In genomic region chrX:7972363-7972942, dm6 we compare ENCODE assay signal across 1 fruit fly cellular context.
TF ChIP-seq lines count a peak whose summit lies in the region.

No protein-coding gene starts in this region.

TF ChIP-seq in whole organism, embryonic, 481 proteins besides CTCF, POLR2A, EP300 and RAD21 (continued from another document and continues in another):
- TF ChIP-seq amos (GFP tag; IDR thresholded peaks at IDR 0.05; lab: Robert Waterston, UW; ENCODE audit: partially characterized antibody) (no peak), nau (GFP tag; optimal IDR thresholded peaks at IDR 0.05; lab: Kevin White, UChicago) (peak; percentile 83), vvl (GFP tag; IDR thresholded peaks at IDR 0.05; lab: Robert Waterston, UW) (peak; percentile 95), D19A (tag; optimal IDR thresholded peaks at IDR 0.05; lab: Kevin White, UChicago) (peak; percentile 79), Hr51 (GFP tag; optimal IDR thresholded peaks at IDR 0.05; lab: Kevin White, UChicago) (peak; percentile 40 to 91), Side (GFP tag; optimal IDR thresholded peaks at IDR 0.05; lab: Kevin White, UChicago) (peak; percentile 51), Mad (GFP tag; optimal IDR thresholded peaks at IDR 0.05; lab: Kevin White, UChicago) (peak; percentile 68), Max (GFP tag; optimal IDR thresholded peaks at IDR 0.05; lab: Kevin White, UChicago) (peak; percentile 75), onecut (GFP tag; IDR thresholded peaks at IDR 0.05; lab: Robert Waterston, UW) (peak; percentile 87), MESR4 (GFP tag; optimal IDR thresholded peaks at IDR 0.05; lab: Kevin White, UChicago) (peak; percentile 22), CG13123 (GFP tag; optimal IDR thresholded peaks at IDR 0.05; lab: Kevin White, UChicago) (peak; percentile 55), pb (GFP tag; optimal IDR thresholded peaks at IDR 0.05; lab: Kevin White, UChicago) (peak; percentile 33), CG11723 (GFP tag; optimal IDR thresholded peaks at IDR 0.05; lab: Kevin White, UChicago) (peak; percentile 73), pros (GFP tag; optimal IDR thresholded peaks at IDR 0.05; lab: Kevin White, UChicago) (peak; percentile 60), pzg (GFP tag; optimal IDR thresholded peaks at IDR 0.05; lab: Kevin White, UChicago) (no peak), CG9797 (GFP tag; optimal IDR thresholded peaks at IDR 0.05; lab: Kevin White, UChicago) (peak; percentile 28), ATbp (GFP tag; optimal IDR thresholded peaks at IDR 0.05; lab: Kevin White, UChicago) (peak; percentile 89), sc (optimal IDR thresholded peaks at IDR 0.05; lab: Kevin White, UChicago) (no peak), sc (GFP tag; optimal IDR thresholded peaks at IDR 0.05; lab: Kevin White, UChicago) (peak; percentile 80), CG16813 (GFP tag; IDR thresholded peaks at IDR 0.05; lab: Robert Waterston, UW; ENCODE audit: partially characterized antibody) (no peak), Oli (tag; optimal IDR thresholded peaks at IDR 0.05; lab: Kevin White, UChicago) (peak; percentile 91), dm (GFP tag; optimal IDR thresholded peaks at IDR 0.05; lab: Kevin White, UChicago) (peak; percentile 15), CG2875 (GFP tag; optimal IDR thresholded peaks at IDR 0.05; lab: Kevin White, UChicago) (peak; percentile 87), CG17359 (tag; optimal IDR thresholded peaks at IDR 0.05; lab: Kevin White, UChicago) (peak; percentile 91), Nf-YA (GFP tag; IDR thresholded peaks at IDR 0.05; lab: Robert Waterston, UW) (peak; percentile 75), CG4282 (GFP tag; optimal IDR thresholded peaks at IDR 0.05; lab: Kevin White, UChicago) (no peak), CG2678 (tag; optimal IDR thresholded peaks at IDR 0.05; lab: Kevin White, UChicago) (peak; percentile 90), tin (GFP tag; optimal IDR thresholded peaks at IDR 0.05; lab: Kevin White, UChicago) (peak; percentile 83), lilli (GFP tag; optimal IDR thresholded peaks at IDR 0.05; lab: Kevin White, UChicago) (peak; percentile 79), Myb (GFP tag; optimal IDR thresholded peaks at IDR 0.05; lab: Kevin White, UChicago) (peak; percentile 33), Sry-β (GFP tag; optimal IDR thresholded peaks at IDR 0.05; lab: Kevin White, UChicago) (peak; percentile 41), CG9609 (GFP tag; optimal IDR thresholded peaks at IDR 0.05; lab: Kevin White, UChicago) (peak; percentile 40), chif (GFP tag; optimal IDR thresholded peaks at IDR 0.05; lab: Kevin White, UChicago) (peak; percentile 73 to 74), CG6683 (GFP tag; optimal IDR thresholded peaks at IDR 0.05; lab: Kevin White, UChicago) (peak; percentile 73), crc (GFP tag; optimal IDR thresholded peaks at IDR 0.05; lab: Kevin White, UChicago) (no peak), E2f1 (GFP tag; IDR thresholded peaks at IDR 0.05; lab: Robert Waterston, UW) (peak; percentile 86), CG7786 (GFP tag; optimal IDR thresholded peaks at IDR 0.05; lab: Kevin White, UChicago) (peak; percentile 59), CG12299 (tag; optimal IDR thresholded peaks at IDR 0.05; lab: Kevin White, UChicago) (peak; percentile 75), CG7271 (tag; optimal IDR thresholded peaks at IDR 0.05; lab: Kevin White, UChicago) (peak; percentile 67), CG8089 (GFP tag; optimal IDR thresholded peaks at IDR 0.05; lab: Kevin White, UChicago) (peak; percentile 56), CoRest (tag; optimal IDR thresholded peaks at IDR 0.05; lab: Kevin White, UChicago) (peak; percentile 86), CG17568 (GFP tag; optimal IDR thresholded peaks at IDR 0.05; lab: Kevin White, UChicago) (peak; percentile 83), ab (GFP tag; optimal IDR thresholded peaks at IDR 0.05; lab: Kevin White, UChicago) (peak; percentile 42), CG10654 (GFP tag; optimal IDR thresholded peaks at IDR 0.05; lab: Kevin White, UChicago) (peak; percentile 74), CG1024 (GFP tag; IDR thresholded peaks at IDR 0.05; lab: Robert Waterston, UW) (peak; percentile 78), Sin3A (optimal IDR thresholded peaks at IDR 0.05; lab: Kevin White, UChicago) (no peak), lbe (GFP tag; optimal IDR thresholded peaks at IDR 0.05; lab: Kevin White, UChicago) (peak; percentile 77), hbn (GFP tag; IDR thresholded peaks at IDR 0.05; lab: Robert Waterston, UW; ENCODE audit: partially characterized antibody) (no peak), Adf1 (GFP tag; IDR thresholded peaks at IDR 0.05; lab: Robert Waterston, UW) (no peak; the same call in 1 of the 2 replicates), Kr (GFP tag; optimal IDR thresholded peaks at IDR 0.05; lab: Kevin White, UChicago) (no peak), CG4360 (GFP tag; IDR thresholded peaks at IDR 0.05; lab: Robert Waterston, UW) (peak; percentile 52), HmgD (GFP tag; optimal IDR thresholded peaks at IDR 0.05; lab: Kevin White, UChicago) (peak; percentile 14), dati (GFP tag; IDR thresholded peaks at IDR 0.05; lab: Robert Waterston, UW) (peak; percentile 69; the same call in 1 of the 2 replicates), Dad (GFP tag; optimal IDR thresholded peaks at IDR 0.05; lab: Kevin White, UChicago) (peak; percentile 61), eyg (GFP tag; optimal IDR thresholded peaks at IDR 0.05; lab: Kevin White, UChicago) (peak; percentile 9), nerfin-2 (GFP tag; IDR thresholded peaks at IDR 0.05; lab: Robert Waterston, UW; ENCODE audit: partially characterized antibody) (no peak), tup (GFP tag; optimal IDR thresholded peaks at IDR 0.05; lab: Kevin White, UChicago) (peak; percentile 61), scrt (GFP tag; optimal IDR thresholded peaks at IDR 0.05; lab: Kevin White, UChicago) (peak; percentile 77), CG34224 (GFP tag; IDR thresholded peaks at IDR 0.05; lab: Robert Waterston, UW; ENCODE audit: partially characterized antibody) (no peak), Chrac-16 (GFP tag; optimal IDR thresholded peaks at IDR 0.05; lab: Kevin White, UChicago) (peak; percentile 85), trh (GFP tag; optimal IDR thresholded peaks at IDR 0.05; lab: Kevin White, UChicago) (peak; percentile 62), Hr3 (GFP tag; optimal IDR thresholded peaks at IDR 0.05; lab: Kevin White, UChicago) (peak; percentile 79), hkb (optimal IDR thresholded peaks at IDR 0.05; lab: Kevin White, UChicago) (no peak), hkb (GFP tag; IDR thresholded peaks at IDR 0.05; lab: Robert Waterston, UW) (peak; percentile 92), Ets97D (GFP tag; optimal IDR thresholded peaks at IDR 0.05; lab: Kevin White, UChicago) (peak; percentile 42), CG13296 (GFP tag; optimal IDR thresholded peaks at IDR 0.05; lab: Kevin White, UChicago) (peak; percentile 78), Hr78 (GFP tag; optimal IDR thresholded peaks at IDR 0.05; lab: Kevin White, UChicago) (peak in 1 of 2 experiments; percentile 68), kah (GFP tag; optimal IDR thresholded peaks at IDR 0.05; lab: Kevin White, UChicago) (peak; percentile 73), CG33557 (GFP tag; optimal IDR thresholded peaks at IDR 0.05; lab: Kevin White, UChicago) (peak; percentile 71), CG17186 (GFP tag; optimal IDR thresholded peaks at IDR 0.05; lab: Kevin White, UChicago) (peak; percentile 71), ro (GFP tag; IDR thresholded peaks at IDR 0.05; lab: Robert Waterston, UW) (peak; percentile 68), CG34422 (GFP tag; IDR thresholded peaks at IDR 0.05; lab: Robert Waterston, UW) (peak; percentile 91), Asciz (GFP tag; optimal IDR thresholded peaks at IDR 0.05; lab: Kevin White, UChicago) (peak; percentile 87), Lim3 (GFP tag; IDR thresholded peaks at IDR 0.05; lab: Robert Waterston, UW) (peak; percentile 62; the same call in 1 of the 2 replicates), CG4328 (GFP tag; optimal IDR thresholded peaks at IDR 0.05; lab: Kevin White, UChicago) (peak; percentile 24), CG7556 (GFP tag; optimal IDR thresholded peaks at IDR 0.05; lab: Kevin White, UChicago) (peak; percentile 90), CG15073 (GFP tag; optimal IDR thresholded peaks at IDR 0.05; lab: Kevin White, UChicago) (peak; percentile 21), CG12744 (GFP tag; optimal IDR thresholded peaks at IDR 0.05; lab: Kevin White, UChicago) (peak; percentile 21), usp (GFP tag; optimal IDR thresholded peaks at IDR 0.05; lab: Kevin White, UChicago) (no peak), CG7963 (GFP tag; IDR thresholded peaks at IDR 0.05; lab: Robert Waterston, UW; ENCODE audit: partially characterized antibody) (no peak), maf-S (GFP tag; optimal IDR thresholded peaks at IDR 0.05; lab: Kevin White, UChicago) (peak; percentile 33), fru (optimal IDR thresholded peaks at IDR 0.05; lab: Kevin White, UChicago) (no peak), Hr39 (optimal IDR thresholded peaks at IDR 0.05; lab: Kevin White, UChicago) (no peak), CG8924 (tag; optimal IDR thresholded peaks at IDR 0.05; lab: Kevin White, UChicago) (peak; percentile 84), Hmx (GFP tag; optimal IDR thresholded peaks at IDR 0.05; lab: Kevin White, UChicago) (no peak), CG10209 (GFP tag; optimal IDR thresholded peaks at IDR 0.05; lab: Kevin White, UChicago) (peak; percentile 85), slp2 (GFP tag; optimal IDR thresholded peaks at IDR 0.05; lab: Kevin White, UChicago) (peak; percentile 53), sug (tag; optimal IDR thresholded peaks at IDR 0.05; lab: Kevin White, UChicago) (peak; percentile 39), Scr (GFP tag; IDR thresholded peaks at IDR 0.05; lab: Robert Waterston, UW; ENCODE audit: partially characterized antibody) (no peak), Six4 (GFP tag; optimal IDR thresholded peaks at IDR 0.05; lab: Kevin White, UChicago) (peak; percentile 67), CG12071 (GFP tag; optimal IDR thresholded peaks at IDR 0.05; lab: Kevin White, UChicago) (peak; percentile 88), CG12391 (tag; optimal IDR thresholded peaks at IDR 0.05; lab: Kevin White, UChicago) (peak; percentile 90), h (optimal IDR thresholded peaks at IDR 0.05; lab: Kevin White, UChicago) (no peak), CG10366 (GFP tag; IDR thresholded peaks at IDR 0.05; lab: Robert Waterston, UW) (peak; percentile 86), p53 (GFP tag; optimal IDR thresholded peaks at IDR 0.05; lab: Kevin White, UChicago) (no peak), H2.0 (GFP tag; IDR thresholded peaks at IDR 0.05; lab: Robert Waterston, UW) (peak; percentile 90), Ravus (GFP tag; IDR thresholded peaks at IDR 0.05; lab: Robert Waterston, UW) (peak; percentile 38), stwl (tag; optimal IDR thresholded peaks at IDR 0.05; lab: Kevin White, UChicago) (peak; percentile 21), danr (GFP tag; IDR thresholded peaks at IDR 0.05; lab: Robert Waterston, UW) (peak; percentile 66), CG4404 (GFP tag; IDR thresholded peaks at IDR 0.05; lab: Robert Waterston, UW) (peak; percentile 75), NFAT (GFP tag; IDR thresholded peaks at IDR 0.05; lab: Robert Waterston, UW) (0 out of 2 replicates have a peak, but pooled peaks have one; percentile 11), slou (GFP tag; optimal IDR thresholded peaks at IDR 0.05; lab: Kevin White, UChicago) (peak; percentile 65), CG18476 (GFP tag; optimal IDR thresholded peaks at IDR 0.05; lab: Kevin White, UChicago) (peak; percentile 81), chinmo (GFP tag; IDR thresholded peaks at IDR 0.05; lab: Robert Waterston, UW; ENCODE audit: partially characterized antibody) (0 out of 4 replicates have a peak, but pooled peaks have one; percentile 51), CG7357 (GFP tag; IDR thresholded peaks at IDR 0.05; lab: Robert Waterston, UW) (peak; percentile 81), BEAF-32 (GFP tag; optimal IDR thresholded peaks at IDR 0.05; lab: Kevin White, UChicago) (no peak), klu (GFP tag; IDR thresholded peaks at IDR 0.05; lab: Robert Waterston, UW) (peak; percentile 55), E2f2 (GFP tag; IDR thresholded peaks at IDR 0.05; lab: Robert Waterston, UW) (peak; percentile 64), CG4854 (GFP tag; optimal IDR thresholded peaks at IDR 0.05; lab: Kevin White, UChicago) (peak; percentile 52), CG8765 (GFP tag; IDR thresholded peaks at IDR 0.05; lab: Robert Waterston, UW) (peak; percentile 80), nom (GFP tag; optimal IDR thresholded peaks at IDR 0.05; lab: Kevin White, UChicago) (peak; percentile 87), Abd-B (GFP tag; optimal IDR thresholded peaks at IDR 0.05; lab: Kevin White, UChicago) (peak; percentile 82), Ada2b (GFP tag; IDR thresholded peaks at IDR 0.05; lab: Robert Waterston, UW) (peak; percentile 90), Mrtf (GFP tag; IDR thresholded peaks at IDR 0.05; lab: Robert Waterston, UW) (peak; percentile 88), jumu (GFP tag; optimal IDR thresholded peaks at IDR 0.05; lab: Kevin White, UChicago) (peak; percentile 52), gsb (GFP tag; IDR thresholded peaks at IDR 0.05; lab: Robert Waterston, UW) (peak; percentile 70), CG9437 (GFP tag; optimal IDR thresholded peaks at IDR 0.05; lab: Kevin White, UChicago) (peak; percentile 75), bigmax (GFP tag; optimal IDR thresholded peaks at IDR 0.05; lab: Kevin White, UChicago) (no peak), esg (GFP tag; conservative IDR thresholded peaks at IDR 0.05; lab: Robert Waterston, UW) (peak; percentile 84), Aef1 (GFP tag; IDR thresholded peaks at IDR 0.05; lab: Robert Waterston, UW) (peak; percentile 85), CG31365 (tag; optimal IDR thresholded peaks at IDR 0.05; lab: Kevin White, UChicago) (peak; percentile 58), tna (GFP tag; IDR thresholded peaks at IDR 0.05; lab: Robert Waterston, UW; ENCODE audit: partially characterized antibody) (no peak), yki (optimal IDR thresholded peaks at IDR 0.05; lab: Kevin White, UChicago) (no peak), CG9932 (GFP tag; IDR thresholded peaks at IDR 0.05; lab: Robert Waterston, UW) (peak; percentile 67), CG18619 (GFP tag; optimal IDR thresholded peaks at IDR 0.05; lab: Kevin White, UChicago) (peak; percentile 82), disco-r (GFP tag; optimal IDR thresholded peaks at IDR 0.05; lab: Kevin White, UChicago) (peak; percentile 60), CG1602 (GFP tag; optimal IDR thresholded peaks at IDR 0.05; lab: Kevin White, UChicago) (peak; percentile 82), trem (tag; optimal IDR thresholded peaks at IDR 0.05; lab: Kevin White, UChicago) (peak; percentile 67), CG30020 (tag; optimal IDR thresholded peaks at IDR 0.05; lab: Kevin White, UChicago) (peak; percentile 9), GATAe (GFP tag; conservative IDR thresholded peaks at IDR 0.05; lab: Robert Waterston, UW) (peak; percentile 38; the same call in 1 of the 2 replicates), CG11093 (GFP tag; IDR thresholded peaks at IDR 0.05; lab: Robert Waterston, UW) (peak; percentile 79)
